Worm (Caenorhabditis elegans): ENCODE data around the gene msp-79.

- TF ChIP-seq jun-1 (tag; optimal IDR thresholded peaks at IDR 0.05) (no peak), lin-35 (GFP tag; optimal IDR thresholded peaks at IDR 0.05) (no peak), rnt-1 (tag; optimal IDR thresholded peaks at IDR 0.05) (no peak), dpl-1 (GFP tag; optimal IDR thresholded peaks at IDR 0.05) (no peak), tbx-2 (tag; optimal IDR thresholded peaks at IDR 0.05) (no peak), unc-62 (GFP tag; optimal IDR thresholded peaks at IDR 0.05) (no peak), sup-37 (GFP tag; optimal IDR thresholded peaks at IDR 0.05) (no peak), snpc-4 (tag; optimal IDR thresholded peaks at IDR 0.05) (no peak), ceh-88 (GFP tag; IDR thresholded peaks at IDR 0.05) (no peak), fos-1 (tag; optimal IDR thresholded peaks at IDR 0.05) (no peak)
Measured at ce11 chrIV:9799129-9799528, 32.2 kb upstream of the msp-79 start, which contains the start of gene fat-4.

Data from whole organism, L1 larva.